Worm (Caenorhabditis elegans) whole organism, late embryonic: ENCODE measurements around the gene F01D5.2.

Source experiments
- K09A11.1 ChIP-seq: sonication (generic microtip); optimal IDR thresholded peaks from 2 replicates; lab custom pipeline; 2017; ENCODE audit warnings: antibody characterized with exemption, mild to moderate bottlenecking, missing genetic modification characterization, missing compliant biosample characterization; ENCODE audit not compliant: insufficient read depth
- ama-1 ChIP-seq: fragments of 150-350 bp; optimal IDR thresholded peaks from 2 replicates; lab custom pipeline; 2014
- elt-2 ChIP-seq: sonication (generic microtip); optimal IDR thresholded peaks from 2 replicates; lab custom pipeline; 2016; ENCODE audit warnings: missing genetic modification reagents, missing genetic modification characterization, missing compliant biosample characterization
- ets-4 ChIP-seq: sonication (generic microtip); optimal IDR thresholded peaks from 2 replicates; lab custom pipeline; 2016; ENCODE audit warnings: missing genetic modification characterization, missing compliant biosample characterization
- fkh-6 ChIP-seq: sonication (generic microtip); optimal IDR thresholded peaks from 2 replicates; lab custom pipeline; 2016; ENCODE audit warnings: missing genetic modification characterization, missing compliant biosample characterization
- pat-9 ChIP-seq: fragments of 200-800 bp; sonication (Bioruptor generic); optimal IDR thresholded peaks from 2 replicates; lab custom pipeline; 2018; ENCODE audit warnings: mild to moderate bottlenecking, missing genetic modification characterization, moderate library complexity, missing compliant biosample characterization
- pha-4 ChIP-seq: fragments of 150-350 bp; optimal IDR thresholded peaks from 2 replicates; lab custom pipeline; 2018; ENCODE audit warnings: missing biosample characterization, missing genetic modification reagents, missing genetic modification characterization
- pqm-1 ChIP-seq: sonication (generic microtip); optimal IDR thresholded peaks from 2 replicates; lab custom pipeline; 2016; ENCODE audit warnings: missing genetic modification characterization, missing compliant biosample characterization
- tbx-2 ChIP-seq: sonication (generic microtip); optimal IDR thresholded peaks from 2 replicates; lab custom pipeline; 2016; ENCODE audit warnings: missing genetic modification characterization, missing compliant biosample characterization

- no peak for TF ChIP-seq pha-4 (tag; lab: Kevin White, UChicago)
- no peak for TF ChIP-seq ets-4 (tag; lab: Kevin White, UChicago)
- TF ChIP-seq ama-1, result no peak
- TF ChIP-seq K09A11.1 (tag; lab: Kevin White, UChicago), result no peak
- no peak for TF ChIP-seq fkh-6 (tag; lab: Kevin White, UChicago)
- TF ChIP-seq pat-9 (tag; lab: Kevin White, UChicago), result no peak
- no peak for TF ChIP-seq tbx-2 (tag; lab: Kevin White, UChicago)
- TF ChIP-seq elt-2 (tag; lab: Kevin White, UChicago), result no peak
- TF ChIP-seq pqm-1 (tag; lab: Kevin White, UChicago), result no peak
These were observed 16.6 kb downstream of the F01D5.2 start for ce11 chrII:13982247-13982646.
